Worm (Caenorhabditis elegans) whole organism, mixed stage, embryonic: ENCODE measurements around the gene spp-16.

Source experiments
- blmp-1 ChIP-seq: fragments of 150-350 bp; optimal IDR thresholded peaks from 2 replicates; lab custom pipeline; 2014; ENCODE audit warnings: missing biosample characterization, missing genetic modification characterization
- mab-5 ChIP-seq: fragments of 150-350 bp; optimal IDR thresholded peaks from 2 replicates; lab custom pipeline; 2014; ENCODE audit warnings: missing biosample characterization, missing genetic modification characterization
- nhr-28 ChIP-seq: fragments of 150-350 bp; optimal IDR thresholded peaks from 2 replicates; lab custom pipeline; 2014; ENCODE audit warnings: missing biosample characterization, missing genetic modification characterization
- pha-4 ChIP-seq: fragments of 150-350 bp; optimal IDR thresholded peaks from 2 replicates; lab custom pipeline; 2018; ENCODE audit warnings: missing biosample characterization, missing genetic modification reagents, missing genetic modification characterization
- unc-62 ChIP-seq: fragments of 150-350 bp; optimal IDR thresholded peaks from 2 replicates; lab custom pipeline; 2014; ENCODE audit warnings: missing biosample characterization, missing genetic modification reagents, missing genetic modification characterization
- zip-8 ChIP-seq: fragments of 150-350 bp; optimal IDR thresholded peaks from 2 replicates; lab custom pipeline; 2014; ENCODE audit warnings: missing biosample characterization, missing genetic modification characterization
- ztf-11 ChIP-seq: fragments of 150-350 bp; optimal IDR thresholded peaks from 2 replicates; lab custom pipeline; 2014; ENCODE audit warnings: missing biosample characterization, missing genetic modification characterization

DNA sequence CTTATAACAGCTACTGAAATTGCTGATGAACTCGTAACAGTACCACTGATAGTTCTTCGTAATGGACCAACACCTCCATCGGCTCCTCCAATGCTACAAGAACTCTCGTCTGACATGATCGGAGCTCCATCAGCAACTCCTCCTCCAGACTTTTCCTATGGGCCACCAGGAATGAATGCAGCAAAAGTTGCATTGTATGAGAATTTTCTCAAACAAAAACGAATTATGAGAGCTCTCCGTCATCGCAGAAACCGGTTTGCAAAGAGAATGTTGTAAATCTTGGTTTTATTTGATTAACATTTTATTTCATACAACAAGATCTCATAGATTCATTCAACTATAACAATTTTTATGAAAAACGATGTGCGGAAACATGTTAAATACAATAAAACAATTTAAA is 13.5 kb downstream of the spp-16 start:
- TF ChIP-seq zip-8 (tag; lab: Kevin White, UChicago) (no peak), nhr-28 (tag; lab: Kevin White, UChicago) (no peak), blmp-1 (tag; lab: Kevin White, UChicago) (no peak), unc-62 (GFP tag; lab: Kevin White, UChicago) (no peak), ztf-11 (tag; lab: Kevin White, UChicago) (no peak), pha-4 (tag; lab: Kevin White, UChicago) (no peak), mab-5 (tag; lab: Kevin White, UChicago) (no peak)
